Fruit fly (Drosophila melanogaster) whole organism, wandering third instar larva: ENCODE measurements around the gene NKCC.

Source experiments
- Dfd ChIP-seq: fragments of >200 bp; optimal IDR thresholded peaks from 2 replicates; lab custom pipeline; 2017; ENCODE audit warnings: missing biosample characterization, missing genetic modification characterization
- HLH106 ChIP-seq: fragments of 200-800 bp; optimal IDR thresholded peaks from 3 replicates; lab custom pipeline; 2019; ENCODE audit warnings: missing biosample characterization, mild to moderate bottlenecking, missing genetic modification characterization, moderate library complexity
- Hnf4 ChIP-seq: fragments of 200-800 bp; sonication (Bioruptor generic); optimal IDR thresholded peaks from 2 replicates; lab custom pipeline; 2016; ENCODE audit warnings: missing biosample characterization, mild to moderate bottlenecking, missing genetic modification characterization
- Hr83 ChIP-seq: fragments of 200-300 bp; sonication (Bioruptor generic); optimal IDR thresholded peaks from 2 replicates; lab custom pipeline; 2016; ENCODE audit warnings: missing biosample characterization, mild to moderate bottlenecking, missing genetic modification characterization, moderate library complexity; ENCODE audit not compliant: poor library complexity, severe bottlenecking
- Sp1 ChIP-seq: fragments of 200-800 bp; sonication (Bioruptor generic); optimal IDR thresholded peaks from 3 replicates; lab custom pipeline; 2019; ENCODE audit warnings: missing biosample characterization, mild to moderate bottlenecking, missing genetic modification characterization, moderate library complexity
- br ChIP-seq: fragments of 200-800 bp; sonication (Bioruptor generic); optimal IDR thresholded peaks from 2 replicates; lab custom pipeline; 2016; ENCODE audit warnings: missing biosample characterization, missing genetic modification characterization
- dmrt93B ChIP-seq: fragments of 200-800 bp; sonication (Bioruptor generic); optimal IDR thresholded peaks from 2 replicates; lab custom pipeline; 2018; ENCODE audit warnings: missing biosample characterization, mild to moderate bottlenecking, missing genetic modification characterization
- ey ChIP-seq: fragments of 200-800 bp; sonication (Bioruptor generic); optimal IDR thresholded peaks from 2 replicates; lab custom pipeline; 2016; ENCODE audit warnings: missing biosample characterization, missing genetic modification characterization
- fru ChIP-seq: fragments of 200-800 bp; sonication (Bioruptor generic); optimal IDR thresholded peaks from 3 replicates; lab custom pipeline; 2016; ENCODE audit warnings: missing biosample characterization, mild to moderate bottlenecking, missing genetic modification characterization
- pan ChIP-seq: fragments of >200 bp; optimal IDR thresholded peaks from 2 replicates; lab custom pipeline; 2017
- psq ChIP-seq: fragments of 200-800 bp; sonication (Bioruptor generic); optimal IDR thresholded peaks from 3 replicates; lab custom pipeline; 2017; ENCODE audit warnings: missing biosample characterization, mild to moderate bottlenecking, missing genetic modification characterization, moderate library complexity
- rgr ChIP-seq: fragments of 200-800 bp; sonication (Bioruptor generic); optimal IDR thresholded peaks from 3 replicates; lab custom pipeline; 2016; ENCODE audit warnings: missing biosample characterization, mild to moderate bottlenecking, missing genetic modification characterization
- tai ChIP-seq: sonication (Bioruptor generic); optimal IDR thresholded peaks from 2 replicates; lab custom pipeline; 2016; ENCODE audit warnings: missing biosample characterization, missing genetic modification characterization
- usp ChIP-seq: fragments of >200 bp; optimal IDR thresholded peaks from 2 replicates; lab custom pipeline; 2017; ENCODE audit warnings: missing biosample characterization, missing genetic modification characterization

dm6 chr3R:5464481-5464880 lies 38.0 kb downstream of the NKCC start, which contains the start of gene PEK:
- TF ChIP-seq Hr83 (GFP tag; lab: Kevin White, UChicago) = no peak
- TF ChIP-seq fru (GFP tag; lab: Kevin White, UChicago) = no peak
- TF ChIP-seq br (GFP tag; lab: Kevin White, UChicago) = no peak
- no peak for TF ChIP-seq dmrt93B (GFP tag; lab: Kevin White, UChicago)
- TF ChIP-seq Dfd = no peak
- no peak for TF ChIP-seq HLH106 (tag; lab: Kevin White, UChicago)
- TF ChIP-seq tai (GFP tag; lab: Kevin White, UChicago) = no peak
- no peak for TF ChIP-seq psq
- TF ChIP-seq usp (GFP tag; lab: Kevin White, UChicago) = no peak
- no peak for TF ChIP-seq Sp1 (GFP tag; lab: Kevin White, UChicago)
- no peak for TF ChIP-seq ey
- TF ChIP-seq Hnf4 (GFP tag; lab: Kevin White, UChicago) = no peak
- no peak for TF ChIP-seq pan
- TF ChIP-seq rgr (GFP tag; lab: Kevin White, UChicago) = no peak
